Worm (Caenorhabditis elegans): Measurements from ENCODE around the gene C34H4.1.

- TF ChIP-seq ets-4 (GFP tag; optimal IDR thresholded peaks at IDR 0.05) (no peak), ama-1 (optimal IDR thresholded peaks at IDR 0.05) (no peak), ama-1 (GFP tag; optimal IDR thresholded peaks at IDR 0.05) (no peak), F23B12.7 (tag; optimal IDR thresholded peaks at IDR 0.05; ENCODE audit: insufficient read depth) (no peak), F57C9.4 (tag; optimal IDR thresholded peaks at IDR 0.05) (no peak), ztf-28 (GFP tag; IDR thresholded peaks at IDR 0.05) (no peak), pha-4 (tag; optimal IDR thresholded peaks at IDR 0.05) (no peak), F57A8.1 (GFP tag; optimal IDR thresholded peaks at IDR 0.05) (no peak), nfya-1 (tag; optimal IDR thresholded peaks at IDR 0.05; ENCODE audit: borderline replicate concordance, insufficient read depth) (no peak), snpc-4 (GFP tag; optimal IDR thresholded peaks at IDR 0.05) (no peak), snpc-4 (tag; optimal IDR thresholded peaks at IDR 0.05) (no peak)
These were observed 32.0 kb upstream of the C34H4.1 start, which contains the start of gene K03H6.1 for ce11 chrIV:1523418-1523817.

All from whole organism, young adult.